Worm (Caenorhabditis elegans): Measurements from ENCODE around the gene suex-2.

DNA sequence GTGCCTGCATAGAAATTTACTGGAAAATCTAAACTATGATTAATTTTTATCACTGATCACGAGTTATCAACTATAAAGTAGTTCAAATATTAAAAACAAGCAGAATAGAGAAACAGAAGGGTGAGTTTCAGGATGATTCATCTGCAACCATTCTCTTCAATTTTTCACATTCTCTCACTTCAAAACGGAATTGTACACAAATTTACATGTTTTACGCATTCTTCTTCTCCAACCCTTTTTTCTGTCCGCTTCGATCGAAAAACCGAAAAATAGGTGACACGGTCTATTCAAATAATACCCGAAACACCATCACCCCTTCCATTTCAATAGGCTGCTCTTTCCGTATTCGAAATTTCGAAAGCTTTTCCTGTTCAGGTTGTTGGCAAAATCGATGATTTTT, 34.5 kb upstream of the suex-2 start, which contains the start of gene D1046.4:
- TF ChIP-seq scrt-1 (GFP tag; IDR thresholded peaks at IDR 0.05), result no peak
- no peak for TF ChIP-seq hmbx-1 (tag; optimal IDR thresholded peaks at IDR 0.05)
